Fruit fly (Drosophila melanogaster) whole organism, pupa: Measurements from ENCODE around the gene Fas3.

ENCODE experiments used
- CG10348 ChIP-seq: fragments of 200-800 bp; sonication (Bioruptor generic); IDR thresholded peaks from 2 replicates; pipeline ENCODE4 v1.3.6; 2022; ENCODE audit warnings: missing biosample characterization, missing genetic modification characterization
- CG14655 ChIP-seq: fragments of 200-800 bp; sonication (Bioruptor generic); optimal IDR thresholded peaks from 3 replicates; lab custom pipeline; 2017; ENCODE audit warnings: mild to moderate bottlenecking, missing biosample characterization, missing genetic modification reagents, missing genetic modification characterization
- CG4496 ChIP-seq: fragments of 200-800 bp; sonication (Bioruptor generic); IDR thresholded peaks from 3 replicates; pipeline ENCODE4 v1.3.6; 2022; ENCODE audit warnings: missing biosample characterization, missing genetic modification characterization
- CG8159 ChIP-seq: fragments of 200-800 bp; sonication (Bioruptor generic); optimal IDR thresholded peaks from 3 replicates; lab custom pipeline; 2018; ENCODE audit warnings: missing biosample characterization, mild to moderate bottlenecking, missing genetic modification characterization, moderate library complexity
- CG8301 ChIP-seq: fragments of 200-800 bp; sonication (Bioruptor generic); optimal IDR thresholded peaks from 2 replicates; lab custom pipeline; 2018; ENCODE audit warnings: missing biosample characterization, mild to moderate bottlenecking, missing genetic modification characterization
- CG9948 ChIP-seq: fragments of 200-800 bp; sonication (Bioruptor generic); optimal IDR thresholded peaks from 2 replicates; lab custom pipeline; 2018; ENCODE audit warnings: missing biosample characterization, mild to moderate bottlenecking, missing genetic modification characterization, moderate library complexity
- D1 ChIP-seq: fragments of 200-800 bp; sonication (Bioruptor generic); optimal IDR thresholded peaks from 2 replicates; lab custom pipeline; 2018; ENCODE audit warnings: missing biosample characterization, mild to moderate bottlenecking, missing genetic modification characterization, moderate library complexity
- EcR ChIP-seq: fragments of 200-800 bp; sonication (Bioruptor generic); optimal IDR thresholded peaks from 3 replicates; lab custom pipeline; 2019; ENCODE audit warnings: missing biosample characterization, missing genetic modification characterization, mild to moderate bottlenecking, moderate library complexity, missing genetic modification reagents
- Ets98B ChIP-seq: fragments of 200-800 bp; sonication (Bioruptor generic); IDR thresholded peaks from 2 replicates; pipeline ENCODE4 v1.3.6; 2022; ENCODE audit warnings: missing biosample characterization, missing genetic modification characterization
- Pif1B ChIP-seq: fragments of 200-800 bp; sonication (Bioruptor generic); optimal IDR thresholded peaks from 3 replicates; lab custom pipeline; 2016; ENCODE audit warnings: missing biosample characterization, missing genetic modification characterization
- Snoo ChIP-seq: fragments of 200-800 bp; sonication (Bioruptor generic); optimal IDR thresholded peaks from 3 replicates; lab custom pipeline; 2017; ENCODE audit warnings: missing biosample characterization, mild to moderate bottlenecking, missing genetic modification characterization, inconsistent platforms
- gl ChIP-seq: fragments of 200-800 bp; sonication (Bioruptor generic); optimal IDR thresholded peaks from 2 replicates; lab custom pipeline; 2018; ENCODE audit warnings: missing biosample characterization, mild to moderate bottlenecking, missing genetic modification characterization

DNA sequence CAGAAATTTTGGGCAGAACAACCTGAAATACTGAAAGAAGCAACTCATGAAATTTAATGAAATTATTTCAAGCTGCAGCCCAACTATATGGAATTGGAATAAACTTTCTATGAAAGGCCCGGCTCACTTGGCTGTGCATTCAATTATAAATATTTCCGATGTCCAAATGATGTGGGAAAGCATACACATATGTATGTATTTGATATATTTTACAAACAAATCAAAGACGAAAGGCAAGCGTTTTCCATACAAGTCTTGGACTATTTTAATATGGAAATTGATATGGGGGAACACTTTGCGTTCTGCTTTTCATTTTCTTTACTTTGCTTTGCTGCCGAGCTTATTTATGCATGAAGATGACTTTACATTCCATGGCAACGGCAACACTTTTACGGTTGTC is 15.4 kb upstream of the Fas3 start:
- no peak for TF ChIP-seq EcR (GFP tag; lab: Kevin White, UChicago)
- TF ChIP-seq CG8301 (tag; lab: Kevin White, UChicago) = no peak
- no peak for TF ChIP-seq CG8159
- no peak for TF ChIP-seq gl (tag; lab: Kevin White, UChicago)
- no peak for TF ChIP-seq Snoo
- TF ChIP-seq Ets98B = no peak
- TF ChIP-seq CG4496 (GFP tag; lab: Robert Waterston, UW) = no peak
- no peak for TF ChIP-seq D1
- no peak for TF ChIP-seq CG14655 (GFP tag; lab: Kevin White, UChicago)
- no peak for TF ChIP-seq CG10348 (GFP tag; lab: Robert Waterston, UW)
- no peak for TF ChIP-seq Pif1B
- no peak for TF ChIP-seq CG9948
